Worm (Caenorhabditis elegans): ENCODE data around the gene F52H3.6.

DNA sequence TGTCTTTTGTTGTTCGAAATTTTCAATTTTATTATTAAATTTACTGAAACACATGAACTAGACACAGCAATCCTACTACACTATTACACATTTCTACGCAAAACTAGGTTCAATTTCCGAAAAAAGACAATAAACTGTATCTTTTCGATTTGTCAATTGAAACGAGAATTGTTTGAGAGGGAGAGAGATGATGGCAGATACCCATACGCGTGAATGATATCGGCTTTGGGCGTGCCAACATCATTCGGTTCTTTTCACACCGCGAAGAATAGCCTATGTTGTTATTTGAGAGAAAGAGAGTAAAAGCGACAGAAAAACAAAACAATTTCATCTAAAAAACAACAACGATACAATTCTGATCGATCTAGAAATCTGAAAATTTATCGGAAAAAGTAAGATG, 16.5 kb downstream of the F52H3.6 start:
- no peak for TF ChIP-seq unc-62 (GFP tag; optimal IDR thresholded peaks at IDR 0.05)
- no peak for TF ChIP-seq sma-9 (GFP tag; optimal IDR thresholded peaks at IDR 0.05)
- no peak for TF ChIP-seq sma-9 (tag; optimal IDR thresholded peaks at IDR 0.05)
- no peak for TF ChIP-seq ama-1 (optimal IDR thresholded peaks at IDR 0.05)
- no peak for TF ChIP-seq lsy-2 (tag; optimal IDR thresholded peaks at IDR 0.05)
- no peak for TF ChIP-seq fos-1 (tag; optimal IDR thresholded peaks at IDR 0.05)
- TF ChIP-seq nhr-21 (tag; optimal IDR thresholded peaks at IDR 0.05): no peak
- no peak for TF ChIP-seq lin-13 (GFP tag; optimal IDR thresholded peaks at IDR 0.05)
- TF ChIP-seq nhr-6 (tag; optimal IDR thresholded peaks at IDR 0.05): no peak
- no peak for TF ChIP-seq ztf-11 (tag; optimal IDR thresholded peaks at IDR 0.05)
- TF ChIP-seq egl-27 (tag; optimal IDR thresholded peaks at IDR 0.05): no peak
- no peak for TF ChIP-seq ceh-16 (tag; optimal IDR thresholded peaks at IDR 0.05)
- no peak for TF ChIP-seq ztf-4 (tag; optimal IDR thresholded peaks at IDR 0.05)

Data from whole organism, L2 larva.